Worm (Caenorhabditis elegans) whole organism, L3 larva: ENCODE measurements around the gene C31C9.9.

Experiments used
- R02D3.7 ChIP-seq: fragments of 150-350 bp; optimal IDR thresholded peaks from 2 replicates; lab custom pipeline; 2014; ENCODE audit warnings: missing biosample characterization, missing genetic modification characterization
- ZK546.5 ChIP-seq: sonication (generic microtip); optimal IDR thresholded peaks from 2 replicates; lab custom pipeline; 2017; ENCODE audit warnings: missing biosample characterization, missing genetic modification characterization
- aly-2 ChIP-seq: fragments of 150-350 bp; optimal IDR thresholded peaks from 2 replicates; lab custom pipeline; 2014; ENCODE audit warnings: missing biosample characterization, missing genetic modification characterization
- ceh-16 ChIP-seq: sonication (generic microtip); optimal IDR thresholded peaks from 2 replicates; lab custom pipeline; 2017; ENCODE audit warnings: missing biosample characterization, missing genetic modification characterization
- ceh-28 ChIP-seq: fragments of 150-350 bp; optimal IDR thresholded peaks from 2 replicates; lab custom pipeline; 2014; ENCODE audit warnings: missing biosample characterization, missing genetic modification reagents, missing genetic modification characterization
- ceh-82 ChIP-seq: fragments of 150-350 bp; optimal IDR thresholded peaks from 2 replicates; lab custom pipeline; 2014; ENCODE audit warnings: missing biosample characterization, missing genetic modification characterization
- egl-27 ChIP-seq: sonication (generic microtip); optimal IDR thresholded peaks from 4 replicates; lab custom pipeline; 2017; ENCODE audit warnings: missing biosample characterization, missing genetic modification reagents, missing genetic modification characterization
- egl-5 ChIP-seq: fragments of 150-350 bp; optimal IDR thresholded peaks from 2 replicates; lab custom pipeline; 2017; ENCODE audit warnings: missing biosample characterization, missing genetic modification reagents, missing genetic modification characterization, inconsistent platforms
- elt-1 ChIP-seq: fragments of 150-350 bp; optimal IDR thresholded peaks from 2 replicates; lab custom pipeline; 2014; ENCODE audit warnings: missing biosample characterization, missing genetic modification characterization
- elt-2 ChIP-seq: sonication (generic microtip); optimal IDR thresholded peaks from 2 replicates; lab custom pipeline; 2016; ENCODE audit warnings: missing genetic modification reagents, mild to moderate bottlenecking, missing genetic modification characterization, missing compliant biosample characterization
- elt-3 ChIP-seq, 3 experiments: fragments of 150-350 bp in 1 of 3; sonication (generic microtip) in 2 of 3; optimal IDR thresholded peaks; 2 replicates in 2 of 3; 4 replicates in 1 of 3; lab custom pipeline; 2014 to 2017; ENCODE audit warnings: missing biosample characterization in 3 of 3, missing genetic modification characterization in 3 of 3
- eor-1 ChIP-seq, 2 experiments: fragments of 150-350 bp; optimal IDR thresholded peaks; 2 replicates each; lab custom pipeline; 2014 to 2018; ENCODE audit warnings: missing biosample characterization in 2 of 2, missing genetic modification characterization in 2 of 2
- fkh-2 ChIP-seq: fragments of 150-350 bp; optimal IDR thresholded peaks from 2 replicates; lab custom pipeline; 2014; ENCODE audit warnings: missing biosample characterization, missing genetic modification reagents, missing genetic modification characterization
- fos-1 ChIP-seq: fragments of 150-350 bp; optimal IDR thresholded peaks from 2 replicates; lab custom pipeline; 2014; ENCODE audit warnings: missing biosample characterization, missing genetic modification characterization
- hmg-11 ChIP-seq: sonication (generic microtip); optimal IDR thresholded peaks from 2 replicates; lab custom pipeline; 2016; ENCODE audit warnings: missing genetic modification characterization, missing compliant biosample characterization
- jun-1 ChIP-seq: fragments of 150-350 bp; optimal IDR thresholded peaks from 2 replicates; lab custom pipeline; 2014; ENCODE audit warnings: missing biosample characterization, missing genetic modification reagents, missing genetic modification characterization
- lin-15B ChIP-seq: fragments of 150-350 bp; optimal IDR thresholded peaks from 2 replicates; lab custom pipeline; 2014; ENCODE audit warnings: missing biosample characterization, missing genetic modification characterization
- lin-39 ChIP-seq: fragments of 150-350 bp; optimal IDR thresholded peaks from 2 replicates; lab custom pipeline; 2018; ENCODE audit warnings: missing biosample characterization, missing genetic modification reagents, missing genetic modification characterization
- lsy-12 ChIP-seq: sonication (generic microtip); optimal IDR thresholded peaks from 2 replicates; lab custom pipeline; 2016; ENCODE audit warnings: mild to moderate bottlenecking, missing genetic modification characterization, missing compliant biosample characterization
- mdl-1 ChIP-seq: fragments of 150-350 bp; optimal IDR thresholded peaks from 2 replicates; lab custom pipeline; 2014; ENCODE audit warnings: missing biosample characterization, missing genetic modification characterization
- mml-1 ChIP-seq: fragments of 150-350 bp; sonication (generic microtip); optimal IDR thresholded peaks from 3 replicates; lab custom pipeline; 2014; ENCODE audit warnings: missing biosample characterization, missing genetic modification characterization
- nfya-1 ChIP-seq: sonication (generic microtip); optimal IDR thresholded peaks from 2 replicates; lab custom pipeline; 2017; ENCODE audit warnings: missing genetic modification characterization, mild to moderate bottlenecking, missing compliant biosample characterization, antibody characterized with exemption, moderate library complexity; ENCODE audit not compliant: insufficient read depth
- nhr-11 ChIP-seq: fragments of 150-350 bp; optimal IDR thresholded peaks from 2 replicates; lab custom pipeline; 2014; ENCODE audit warnings: missing biosample characterization, missing genetic modification characterization
- nhr-12 ChIP-seq: fragments of 150-350 bp; optimal IDR thresholded peaks from 2 replicates; lab custom pipeline; 2014; ENCODE audit warnings: missing biosample characterization, missing genetic modification characterization
- nhr-23 ChIP-seq: fragments of 150-350 bp; optimal IDR thresholded peaks from 2 replicates; lab custom pipeline; 2014; ENCODE audit warnings: missing biosample characterization, missing genetic modification reagents, missing genetic modification characterization
- nhr-237 ChIP-seq: fragments of 150-350 bp; optimal IDR thresholded peaks from 2 replicates; lab custom pipeline; 2014; ENCODE audit warnings: missing biosample characterization, missing genetic modification characterization
- nhr-25 ChIP-seq: sonication (generic microtip); optimal IDR thresholded peaks from 2 replicates; lab custom pipeline; 2017; ENCODE audit warnings: missing biosample characterization, missing genetic modification characterization
- nhr-28 ChIP-seq: fragments of 150-350 bp; optimal IDR thresholded peaks from 2 replicates; lab custom pipeline; 2014; ENCODE audit warnings: missing biosample characterization, missing genetic modification characterization
- nhr-43 ChIP-seq: sonication (generic microtip); optimal IDR thresholded peaks from 2 replicates; lab custom pipeline; 2016; ENCODE audit warnings: mild to moderate bottlenecking, missing genetic modification characterization, missing compliant biosample characterization; ENCODE audit not compliant: poor library complexity, severe bottlenecking
- nhr-67 ChIP-seq: fragments of 150-350 bp; optimal IDR thresholded peaks from 2 replicates; lab custom pipeline; 2014; ENCODE audit warnings: missing biosample characterization, missing genetic modification characterization
- nhr-77 ChIP-seq: fragments of 150-350 bp; optimal IDR thresholded peaks from 2 replicates; lab custom pipeline; 2014; ENCODE audit warnings: missing biosample characterization, missing genetic modification characterization
- pha-4 ChIP-seq: fragments of 150-350 bp; optimal IDR thresholded peaks from 2 replicates; lab custom pipeline; 2014; ENCODE audit warnings: missing biosample characterization, missing genetic modification reagents, missing genetic modification characterization
- pqm-1 ChIP-seq: fragments of 150-350 bp; optimal IDR thresholded peaks from 2 replicates; lab custom pipeline; 2017; ENCODE audit warnings: missing biosample characterization, missing genetic modification characterization, inconsistent platforms
- sea-2 ChIP-seq: fragments of 150-350 bp; sonication (generic microtip); optimal IDR thresholded peaks from 4 replicates; lab custom pipeline; 2014; ENCODE audit warnings: missing biosample characterization, missing genetic modification reagents, missing genetic modification characterization
- skn-1 ChIP-seq: fragments of 150-350 bp; optimal IDR thresholded peaks from 2 replicates; lab custom pipeline; 2014; ENCODE audit warnings: missing biosample characterization, missing genetic modification characterization
- snpc-4 ChIP-seq: fragments of 150-350 bp; optimal IDR thresholded peaks from 2 replicates; lab custom pipeline; 2014; ENCODE audit warnings: missing biosample characterization, missing genetic modification characterization
- tbx-2 ChIP-seq: sonication (generic microtip); optimal IDR thresholded peaks from 2 replicates; lab custom pipeline; 2016; ENCODE audit warnings: mild to moderate bottlenecking, missing genetic modification characterization, missing compliant biosample characterization
- unc-39 ChIP-seq: sonication (generic microtip); optimal IDR thresholded peaks from 4 replicates; lab custom pipeline; 2017; ENCODE audit warnings: missing biosample characterization, missing genetic modification characterization
- unc-62 ChIP-seq: fragments of 150-350 bp; sonication (generic microtip); optimal IDR thresholded peaks from 4 replicates; lab custom pipeline; 2014; ENCODE audit warnings: missing biosample characterization, missing genetic modification reagents, missing genetic modification characterization
- zag-1 ChIP-seq: fragments of 150-350 bp; optimal IDR thresholded peaks from 2 replicates; lab custom pipeline; 2014; ENCODE audit warnings: missing biosample characterization, missing genetic modification characterization
- ztf-11 ChIP-seq: fragments of 150-350 bp; optimal IDR thresholded peaks from 2 replicates; lab custom pipeline; 2014; ENCODE audit warnings: missing biosample characterization, missing genetic modification characterization
- ztf-4 ChIP-seq: fragments of 150-350 bp; optimal IDR thresholded peaks from 2 replicates; lab custom pipeline; 2014; ENCODE audit warnings: missing biosample characterization, missing genetic modification characterization

Gene C31C9.9

DNA sequence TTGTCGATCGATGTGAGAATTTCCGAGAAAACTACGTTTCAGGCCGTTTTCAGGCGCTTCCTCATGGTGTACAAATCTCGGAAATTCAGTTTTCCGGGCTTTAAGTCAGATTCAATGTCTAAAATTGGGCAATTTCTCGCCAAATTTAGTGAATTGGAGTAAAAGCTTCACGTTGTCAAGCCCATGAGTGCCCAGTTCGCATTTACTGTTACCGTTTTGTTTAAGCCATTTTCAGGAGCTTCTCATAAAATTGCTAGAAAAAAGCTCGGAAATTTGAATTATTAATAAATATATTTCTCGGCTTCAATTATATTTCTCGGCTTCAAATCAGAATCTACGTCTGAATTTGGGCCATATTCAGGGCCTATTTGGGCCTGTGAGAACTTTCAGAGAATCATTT is 23.1 kb downstream of the C31C9.9 start (continued):
- no peak for TF ChIP-seq fos-1 (tag; lab: Kevin White, UChicago)

DNA sequence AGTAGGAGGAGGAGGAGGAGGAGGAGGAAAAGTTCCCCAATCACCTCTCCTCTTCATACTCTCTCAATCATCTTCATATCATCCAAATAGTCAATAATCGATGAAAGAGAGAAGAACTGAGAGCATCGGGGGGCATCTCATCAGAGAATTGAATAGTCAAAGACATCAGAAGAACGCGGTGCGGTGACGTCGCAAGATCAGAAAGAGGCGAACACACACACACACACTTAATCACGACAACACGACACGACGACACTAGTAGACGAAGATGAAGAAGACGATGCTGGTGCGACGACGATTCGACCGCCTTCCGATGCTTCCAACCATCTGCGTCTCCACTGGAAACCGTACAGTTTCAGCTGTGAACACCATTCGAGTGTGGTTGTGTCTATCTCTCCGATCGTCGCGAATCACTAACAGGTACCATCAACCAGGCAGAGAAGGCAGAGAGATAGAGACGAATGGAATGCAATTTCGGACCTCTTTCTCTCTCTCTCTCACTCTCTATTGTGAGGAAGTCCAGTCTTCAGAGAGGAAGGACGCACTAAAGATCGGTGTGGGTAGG is 23.8 kb downstream of the C31C9.9 start:
- TF ChIP-seq nhr-11 (tag; lab: Kevin White, UChicago), result no peak
- no peak for TF ChIP-seq sea-2 (GFP tag; lab: Kevin White, UChicago)
- TF ChIP-seq elt-2 (tag; lab: Kevin White, UChicago), result no peak
- no peak for TF ChIP-seq ceh-16 (tag; lab: Kevin White, UChicago)
- TF ChIP-seq nhr-43 (tag; lab: Kevin White, UChicago), result peak; percentile 91
- TF ChIP-seq unc-39, result no peak
- no peak for TF ChIP-seq mml-1 (tag; lab: Kevin White, UChicago)
- peak; percentile 75 for TF ChIP-seq ceh-28 (tag; lab: Kevin White, UChicago)
- TF ChIP-seq lsy-12, result peak; percentile 36
- TF ChIP-seq fos-1 (tag; lab: Kevin White, UChicago), result no peak
- no peak for TF ChIP-seq pha-4 (tag; lab: Kevin White, UChicago)
- TF ChIP-seq nhr-28 (tag; lab: Kevin White, UChicago), result no peak
- TF ChIP-seq nhr-237 (tag; lab: Kevin White, UChicago), result no peak
- TF ChIP-seq nhr-77, result no peak
- no peak for TF ChIP-seq nhr-67
- TF ChIP-seq egl-27 (tag; lab: Kevin White, UChicago), result no peak
- TF ChIP-seq nfya-1 (tag; lab: Kevin White, UChicago), result peak; percentile 31
- TF ChIP-seq ztf-11, result no peak
- no peak for TF ChIP-seq nhr-12 (tag; lab: Kevin White, UChicago)
- no peak for TF ChIP-seq R02D3.7 (tag; lab: Kevin White, UChicago)
- TF ChIP-seq ZK546.5 (tag; lab: Kevin White, UChicago), result no peak
- TF ChIP-seq ztf-4 (tag; lab: Kevin White, UChicago), result no peak
- peak; percentile 60 for TF ChIP-seq nhr-23 (tag; lab: Kevin White, UChicago)
- no peak for TF ChIP-seq fkh-2 (tag; lab: Kevin White, UChicago)
- TF ChIP-seq zag-1 (tag; lab: Kevin White, UChicago), result no peak
- TF ChIP-seq mdl-1 (tag; lab: Kevin White, UChicago), result no peak
- TF ChIP-seq aly-2, result no peak
- TF ChIP-seq snpc-4 (tag; lab: Kevin White, UChicago), result no peak
- no peak for TF ChIP-seq jun-1 (tag; lab: Kevin White, UChicago)
- TF ChIP-seq hmg-11, result no peak
- no peak for TF ChIP-seq elt-1 (tag; lab: Kevin White, UChicago)
- no peak for TF ChIP-seq tbx-2 (tag; lab: Kevin White, UChicago)
- TF ChIP-seq eor-1 (tag; optimal IDR thresholded peaks at IDR 0.05; lab: Kevin White, UChicago), result no peak
- TF ChIP-seq pqm-1 (tag; lab: Kevin White, UChicago), result no peak
- TF ChIP-seq unc-62 (GFP tag; lab: Kevin White, UChicago), result no peak
- peak; percentile 75 for TF ChIP-seq nhr-25 (tag; lab: Kevin White, UChicago)
- no peak for TF ChIP-seq egl-5 (tag; lab: Kevin White, UChicago)
- TF ChIP-seq elt-3 (tag; optimal IDR thresholded peaks at IDR 0.05; lab: Kevin White, UChicago), result peak in 2 of 3 experiments; percentile 8 to 57
- TF ChIP-seq lin-39 (tag; lab: Kevin White, UChicago), result no peak
- TF ChIP-seq lin-15B (tag; lab: Kevin White, UChicago), result no peak

DNA sequence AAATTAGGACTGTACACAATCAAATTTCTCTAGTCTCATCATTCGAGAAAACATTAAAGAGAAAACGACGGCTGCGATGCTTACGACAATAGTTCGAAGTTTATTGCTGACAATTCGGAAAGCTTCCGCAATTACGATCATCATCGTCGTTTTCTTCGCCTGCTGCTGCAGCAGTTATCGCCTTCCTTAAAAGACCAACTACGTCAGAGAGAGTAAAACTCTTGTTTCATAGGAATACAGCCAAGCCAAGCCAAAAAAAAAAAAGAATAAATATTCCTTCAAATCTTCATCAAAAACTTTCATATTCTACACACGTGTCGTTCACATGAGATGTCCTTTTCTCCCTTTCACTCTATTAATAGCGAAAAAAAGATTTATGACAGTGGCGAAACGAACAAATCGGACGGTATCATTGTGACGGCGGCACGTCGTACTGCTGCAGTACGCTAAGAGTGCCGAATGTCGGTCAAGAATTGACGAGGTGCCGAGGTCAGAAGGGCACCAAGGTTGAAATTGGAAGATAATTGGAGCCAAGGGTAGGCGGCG is 25.0 kb downstream of the C31C9.9 start:
- TF ChIP-seq egl-27 (tag; lab: Kevin White, UChicago) (no peak), nhr-23 (tag; lab: Kevin White, UChicago) (peak; percentile 79), elt-2 (tag; lab: Kevin White, UChicago) (no peak), skn-1 (tag; lab: Kevin White, UChicago) (no peak), nhr-43 (tag; lab: Kevin White, UChicago) (peak; percentile 84), ceh-82 (tag; lab: Kevin White, UChicago) (no peak), elt-3 (tag; optimal IDR thresholded peaks at IDR 0.05; lab: Kevin White, UChicago) (peak in 2 of 3 experiments; percentile 14 to 39), nhr-12 (tag; lab: Kevin White, UChicago) (no peak), nhr-25 (tag; lab: Kevin White, UChicago) (peak; percentile 55)
- TF ChIP-seq, all 47 proteins: peak for 4
